Fruit fly (Drosophila melanogaster) whole organism, embryonic: Measurements from ENCODE around the gene CG3337.

ENCODE experiments used
- Ada2b ChIP-seq: fragments of 200-800 bp; sonication (Bioruptor generic); IDR thresholded peaks from 2 replicates; pipeline ENCODE4 v1.3.6; 2022; ENCODE audit warnings: missing biosample characterization, missing genetic modification characterization
- Antp ChIP-seq: fragments of 200-800 bp; sonication (Bioruptor generic); optimal IDR thresholded peaks from 3 replicates; lab custom pipeline; 2016; ENCODE audit warnings: missing biosample characterization, missing genetic modification characterization
- C15 ChIP-seq: fragments of 200-800 bp; sonication (Bioruptor generic); IDR thresholded peaks from 3 replicates; pipeline ENCODE4 v1.3.6; 2022; ENCODE audit warnings: missing biosample characterization, missing genetic modification characterization
- CG10147 ChIP-seq: fragments of 200-800 bp; sonication (Bioruptor generic); optimal IDR thresholded peaks from 2 replicates; lab custom pipeline; 2019; ENCODE audit warnings: missing biosample characterization, mild to moderate bottlenecking, missing genetic modification characterization, moderate library complexity
- CG10209 ChIP-seq: fragments of 200-800 bp; sonication (Bioruptor generic); optimal IDR thresholded peaks from 3 replicates; lab custom pipeline; 2017; ENCODE audit warnings: missing biosample characterization, mild to moderate bottlenecking, missing genetic modification characterization, missing genetic modification reagents
- CG10431 ChIP-seq: fragments of 200-800 bp; sonication (Bioruptor generic); optimal IDR thresholded peaks from 3 replicates; lab custom pipeline; 2018; ENCODE audit warnings: missing biosample characterization, mild to moderate bottlenecking, missing genetic modification characterization
- CG12155 ChIP-seq: fragments of 200-800 bp; sonication (Bioruptor generic); optimal IDR thresholded peaks from 3 replicates; lab custom pipeline; 2016; ENCODE audit warnings: missing biosample characterization, missing genetic modification characterization
- CG12236 ChIP-seq: fragments of 200-800 bp; sonication (Bioruptor generic); optimal IDR thresholded peaks from 2 replicates; lab custom pipeline; 2016; ENCODE audit warnings: missing biosample characterization, missing genetic modification characterization
- CG14965 ChIP-seq: fragments of 200-800 bp; sonication (Bioruptor generic); optimal IDR thresholded peaks from 2 replicates; lab custom pipeline; 2016; ENCODE audit warnings: missing biosample characterization, missing genetic modification characterization, borderline replicate concordance
- CG1603 ChIP-seq: fragments of 200-800 bp; sonication (Bioruptor generic); optimal IDR thresholded peaks from 2 replicates; lab custom pipeline; 2019; ENCODE audit warnings: missing biosample characterization, mild to moderate bottlenecking, missing genetic modification characterization, moderate library complexity
- CG17186 ChIP-seq: fragments of 200-800 bp; sonication (Bioruptor generic); optimal IDR thresholded peaks from 3 replicates; lab custom pipeline; 2017; ENCODE audit warnings: missing biosample characterization, missing genetic modification reagents, missing genetic modification characterization
- CG17568 ChIP-seq: fragments of 200-800 bp; sonication (Bioruptor generic); optimal IDR thresholded peaks from 2 replicates; lab custom pipeline; 2018; ENCODE audit warnings: missing biosample characterization, mild to moderate bottlenecking, missing genetic modification characterization, moderate library complexity
- CG17912 ChIP-seq: fragments of 200-800 bp; sonication (Bioruptor generic); optimal IDR thresholded peaks from 2 replicates; lab custom pipeline; 2018; ENCODE audit warnings: missing biosample characterization, mild to moderate bottlenecking, missing genetic modification characterization
- CG2116 ChIP-seq: fragments of 200-800 bp; sonication (Bioruptor generic); optimal IDR thresholded peaks from 3 replicates; lab custom pipeline; 2018; ENCODE audit warnings: missing biosample characterization, mild to moderate bottlenecking, missing genetic modification characterization
- CG3726 ChIP-seq: fragments of 200-800 bp; sonication (Bioruptor generic); IDR thresholded peaks from 3 replicates; pipeline ENCODE4, ENCODE4 v1.3.6; 2022; ENCODE audit warnings: missing biosample characterization, missing genetic modification characterization
- CG4730 ChIP-seq: fragments of 200-800 bp; sonication (Bioruptor generic); IDR thresholded peaks from 2 replicates; pipeline ENCODE4 v1.3.6; 2022; ENCODE audit warnings: missing biosample characterization, missing genetic modification characterization
- CG6254 ChIP-seq: fragments of 200-800 bp; sonication (Bioruptor generic); optimal IDR thresholded peaks from 3 replicates; lab custom pipeline; 2017; ENCODE audit warnings: mild to moderate bottlenecking, missing biosample characterization, missing genetic modification reagents, missing genetic modification characterization
- CG6272 ChIP-seq: fragments of 200-800 bp; sonication (Bioruptor generic); IDR thresholded peaks from 2 replicates; pipeline ENCODE4 v1.3.6; 2022; ENCODE audit warnings: missing biosample characterization, missing genetic modification characterization
- CG6689 ChIP-seq: fragments of 200-800 bp; sonication (Bioruptor generic); IDR thresholded peaks from 2 replicates; pipeline ENCODE4 v1.3.6; 2022; ENCODE audit warnings: missing biosample characterization, missing genetic modification characterization
- CG7839 ChIP-seq: fragments of 200-800 bp; sonication (Bioruptor generic); optimal IDR thresholded peaks from 3 replicates; lab custom pipeline; 2018; ENCODE audit warnings: missing biosample characterization, mild to moderate bottlenecking, missing genetic modification characterization, moderate library complexity
- CHES-1-like ChIP-seq: fragments of 200-800 bp; sonication (Bioruptor generic); optimal IDR thresholded peaks from 2 replicates; lab custom pipeline; 2016; ENCODE audit warnings: missing biosample characterization, missing genetic modification characterization
- CkIIα-i1 ChIP-seq: fragments of 200-800 bp; sonication (Bioruptor generic); IDR thresholded peaks from 2 replicates; pipeline ENCODE4 v1.3.6; 2022; ENCODE audit warnings: missing biosample characterization, missing genetic modification characterization
- CoRest ChIP-seq: fragments of 200-800 bp; sonication (Bioruptor generic); optimal IDR thresholded peaks from 3 replicates; lab custom pipeline; 2018; ENCODE audit warnings: missing biosample characterization, mild to moderate bottlenecking, missing genetic modification characterization, moderate library complexity
- Dip3 ChIP-seq: fragments of 200-800 bp; sonication (Bioruptor generic); optimal IDR thresholded peaks from 3 replicates; lab custom pipeline; 2016; ENCODE audit warnings: missing biosample characterization, missing genetic modification characterization
- E2f2 ChIP-seq: fragments of 200-800 bp; sonication (Bioruptor generic); IDR thresholded peaks from 2 replicates; pipeline ENCODE4 v1.3.6; 2022; ENCODE audit warnings: missing biosample characterization, missing genetic modification characterization
- HHEX ChIP-seq: fragments of 200-800 bp; sonication (Bioruptor generic); optimal IDR thresholded peaks from 3 replicates; lab custom pipeline; 2017; ENCODE audit warnings: missing biosample characterization, mild to moderate bottlenecking, missing genetic modification characterization, missing genetic modification reagents
- HmgZ ChIP-seq: fragments of 200-800 bp; sonication (Bioruptor generic); optimal IDR thresholded peaks from 2 replicates; lab custom pipeline; 2018; ENCODE audit warnings: missing biosample characterization, mild to moderate bottlenecking, missing genetic modification characterization
- Jarid2 ChIP-seq: fragments of 200-800 bp; sonication (Bioruptor generic); optimal IDR thresholded peaks from 3 replicates; lab custom pipeline; 2017; ENCODE audit warnings: mild to moderate bottlenecking, missing biosample characterization, missing genetic modification reagents, missing genetic modification characterization
- Mrtf ChIP-seq: fragments of 200-800 bp; sonication (Bioruptor generic); IDR thresholded peaks from 3 replicates; pipeline ENCODE4 v1.3.6; 2022; ENCODE audit warnings: missing biosample characterization, missing genetic modification characterization
- Rx ChIP-seq: fragments of 200-800 bp; sonication (Bioruptor generic); IDR thresholded peaks from 2 replicates; pipeline ENCODE4 v1.3.6; 2022; ENCODE audit warnings: missing biosample characterization, missing genetic modification characterization
- Sin3A ChIP-seq: fragments of >200 bp; optimal IDR thresholded peaks from 2 replicates; lab custom pipeline; 2018
- Xbp1 ChIP-seq: fragments of 200-800 bp; sonication (Bioruptor generic); optimal IDR thresholded peaks from 3 replicates; lab custom pipeline; 2016; ENCODE audit warnings: missing biosample characterization, mild to moderate bottlenecking, missing genetic modification characterization
- YL-1 ChIP-seq: fragments of 200-800 bp; sonication (Bioruptor generic); optimal IDR thresholded peaks from 3 replicates; lab custom pipeline; 2017; ENCODE audit warnings: missing biosample characterization, mild to moderate bottlenecking, missing genetic modification characterization
- abd-A ChIP-seq: fragments of 200-800 bp; sonication (Bioruptor generic); optimal IDR thresholded peaks from 3 replicates; lab custom pipeline; 2019; ENCODE audit warnings: missing biosample characterization, mild to moderate bottlenecking, missing genetic modification characterization, moderate library complexity
- ato ChIP-seq: fragments of 200-800 bp; sonication (Bioruptor generic); IDR thresholded peaks from 2 replicates; pipeline ENCODE4 v1.3.6; 2022; ENCODE audit warnings: missing biosample characterization, missing genetic modification characterization; ENCODE audit not compliant: partially characterized antibody
- bigmax ChIP-seq: fragments of 200-800 bp; sonication (Bioruptor generic); optimal IDR thresholded peaks from 2 replicates; lab custom pipeline; 2018; ENCODE audit warnings: missing biosample characterization, mild to moderate bottlenecking, missing genetic modification characterization
- dpn ChIP-seq, 2 experiments: fragments of 200-800 bp; sonication (Bioruptor generic); optimal IDR thresholded peaks; 3 replicates each; lab custom pipeline; 2016; ENCODE audit warnings: missing biosample characterization in 2 of 2, missing genetic modification characterization in 2 of 2
- fd96Cb ChIP-seq: fragments of 200-800 bp; sonication (Bioruptor generic); optimal IDR thresholded peaks from 2 replicates; lab custom pipeline; 2018; ENCODE audit warnings: missing biosample characterization, mild to moderate bottlenecking, missing genetic modification characterization, moderate library complexity
- grau ChIP-seq: fragments of 200-800 bp; optimal IDR thresholded peaks from 3 replicates; lab custom pipeline; 2019; ENCODE audit warnings: missing biosample characterization, mild to moderate bottlenecking, missing genetic modification characterization, moderate library complexity
- gsb-n ChIP-seq: fragments of 200-800 bp; sonication (Bioruptor generic); optimal IDR thresholded peaks from 3 replicates; lab custom pipeline; 2018; ENCODE audit warnings: missing biosample characterization, mild to moderate bottlenecking, missing genetic modification characterization
- odd ChIP-seq: fragments of 200-800 bp; sonication (Bioruptor generic); optimal IDR thresholded peaks from 2 replicates; lab custom pipeline; 2017; ENCODE audit warnings: missing biosample characterization, mild to moderate bottlenecking, missing genetic modification characterization
- p53 ChIP-seq: fragments of 200-800 bp; sonication (Bioruptor generic); optimal IDR thresholded peaks from 2 replicates; lab custom pipeline; 2016; ENCODE audit warnings: missing biosample characterization, missing genetic modification characterization
- pb ChIP-seq: fragments of 200-800 bp; sonication (Bioruptor generic); optimal IDR thresholded peaks from 3 replicates; lab custom pipeline; 2016; ENCODE audit warnings: missing biosample characterization, missing genetic modification characterization
- schlank ChIP-seq: fragments of 200-800 bp; sonication (Bioruptor generic); optimal IDR thresholded peaks from 2 replicates; lab custom pipeline; 2018; ENCODE audit warnings: missing biosample characterization, mild to moderate bottlenecking, missing genetic modification characterization
- scrt ChIP-seq: fragments of 200-800 bp; sonication (Bioruptor generic); optimal IDR thresholded peaks from 2 replicates; lab custom pipeline; 2018; ENCODE audit warnings: missing biosample characterization, mild to moderate bottlenecking, missing genetic modification characterization, moderate library complexity
- sisA ChIP-seq: fragments of 200-800 bp; sonication (Bioruptor generic); IDR thresholded peaks from 2 replicates; pipeline ENCODE4 v1.3.6; 2022; ENCODE audit warnings: missing biosample characterization, missing genetic modification characterization
- slbo ChIP-seq: fragments of 200-800 bp; sonication (Bioruptor generic); IDR thresholded peaks from 2 replicates; pipeline ENCODE4 v1.3.6; 2022; ENCODE audit warnings: missing biosample characterization, missing genetic modification characterization
- stwl ChIP-seq: fragments of 200-800 bp; sonication (Bioruptor generic); optimal IDR thresholded peaks from 3 replicates; lab custom pipeline; 2018; ENCODE audit warnings: missing biosample characterization, mild to moderate bottlenecking, missing genetic modification characterization, moderate library complexity
- unpg ChIP-seq: fragments of 200-800 bp; sonication (Bioruptor generic); optimal IDR thresholded peaks from 3 replicates; lab custom pipeline; 2018; ENCODE audit warnings: missing biosample characterization, mild to moderate bottlenecking, missing genetic modification characterization, moderate library complexity
- usp ChIP-seq: fragments of >200 bp; optimal IDR thresholded peaks from 2 replicates; lab custom pipeline; 2017; ENCODE audit warnings: missing biosample characterization, missing genetic modification characterization
- wek ChIP-seq: fragments of 200-800 bp; sonication (Bioruptor generic); optimal IDR thresholded peaks from 3 replicates; lab custom pipeline; 2018; ENCODE audit warnings: missing biosample characterization, mild to moderate bottlenecking, missing genetic modification characterization, moderate library complexity

Gene CG3337

dm6 chr3R:21263177-21263576 is 39.8 kb upstream of the CG3337 start (continued):
- TF ChIP-seq CkIIα-i1 (GFP tag; lab: Robert Waterston, UW) (no peak), CG3726 (0 out of 3 replicates have a peak, but pooled peaks have one; percentile 34), CG6689 (GFP tag; lab: Robert Waterston, UW) (0 out of 2 replicates have a peak, but pooled peaks have one; percentile 18), usp (no peak), CG4730 (no peak; the same call in 1 of the 2 replicates), stwl (tag; lab: Kevin White, UChicago) (no peak), CG10209 (GFP tag; lab: Kevin White, UChicago) (peak; percentile 43), CoRest (tag; lab: Kevin White, UChicago) (peak; percentile 43), ato (no peak), E2f2 (GFP tag; lab: Robert Waterston, UW) (no peak), Sin3A (no peak), Ada2b (peak; percentile 37; the same call in 1 of the 2 replicates), CG10147 (GFP tag; lab: Kevin White, UChicago) (no peak), odd (GFP tag; lab: Kevin White, UChicago) (peak; percentile 31), grau (peak; percentile 11), pb (GFP tag; lab: Kevin White, UChicago) (no peak), abd-A (tag; lab: Kevin White, UChicago) (no peak), Mrtf (GFP tag; lab: Robert Waterston, UW) (0 out of 3 replicates have a peak, but pooled peaks have one; percentile 6), gsb-n (tag; lab: Kevin White, UChicago) (no peak), sisA (GFP tag; lab: Robert Waterston, UW) (no peak), CG17186 (GFP tag; lab: Kevin White, UChicago) (no peak), CG17568 (peak; percentile 41), Antp (no peak), CG7839 (tag; lab: Kevin White, UChicago) (peak; percentile 28), CG12236 (GFP tag; lab: Kevin White, UChicago) (no peak), HmgZ (tag; lab: Kevin White, UChicago) (no peak), wek (peak; percentile 35), CG6272 (no peak), CG1603 (tag; lab: Kevin White, UChicago) (peak; percentile 44), HHEX (GFP tag; lab: Kevin White, UChicago) (peak; percentile 57), Rx (GFP tag; lab: Robert Waterston, UW) (0 out of 2 replicates have a peak, but pooled peaks have one; percentile 26), unpg (GFP tag; lab: Kevin White, UChicago) (peak; percentile 48), Dip3 (GFP tag; lab: Kevin White, UChicago) (no peak), YL-1 (GFP tag; lab: Kevin White, UChicago) (no peak), Jarid2 (GFP tag; lab: Kevin White, UChicago) (no peak), scrt (GFP tag; lab: Kevin White, UChicago) (peak; percentile 15), CG14965 (GFP tag; lab: Kevin White, UChicago) (no peak), slbo (no peak), bigmax (GFP tag; lab: Kevin White, UChicago) (no peak), C15 (no peak), p53 (GFP tag; lab: Kevin White, UChicago) (no peak), CG2116 (GFP tag; lab: Kevin White, UChicago) (peak; percentile 33), dpn (GFP tag; optimal IDR thresholded peaks at IDR 0.05; lab: Kevin White, UChicago) (no peak), fd96Cb (no peak), CG6254 (peak; percentile 26), schlank (tag; lab: Kevin White, UChicago) (peak; percentile 9), CG10431 (GFP tag; lab: Kevin White, UChicago) (peak; percentile 9), CHES-1-like (GFP tag; lab: Kevin White, UChicago) (no peak), CG12155 (GFP tag; lab: Kevin White, UChicago) (no peak), CG17912 (GFP tag; lab: Kevin White, UChicago) (no peak), Xbp1 (GFP tag; lab: Kevin White, UChicago) (peak; percentile 26)
